Fruit fly (Drosophila melanogaster) whole organism, embryonic: ENCODE measurements around the gene CG15012.

ENCODE experiments used
- B-H1 ChIP-seq: fragments of 200-800 bp; sonication (Bioruptor generic); IDR thresholded peaks from 3 replicates; pipeline ENCODE4 v1.3.6; 2022; ENCODE audit warnings: missing biosample characterization, missing genetic modification characterization
- Bdp1 ChIP-seq: fragments of 200-800 bp; sonication (Bioruptor generic); optimal IDR thresholded peaks from 3 replicates; lab custom pipeline; 2016; ENCODE audit warnings: missing biosample characterization, missing genetic modification characterization
- C15 ChIP-seq: fragments of 200-800 bp; sonication (Bioruptor generic); IDR thresholded peaks from 3 replicates; pipeline ENCODE4 v1.3.6; 2022; ENCODE audit warnings: missing biosample characterization, missing genetic modification characterization
- CG10959 ChIP-seq: fragments of 200-800 bp; sonication (Bioruptor generic); IDR thresholded peaks from 2 replicates; pipeline ENCODE4 v1.3.6; 2022; ENCODE audit warnings: missing biosample characterization, missing genetic modification characterization
- CG12104 ChIP-seq: fragments of 200-800 bp; sonication (Bioruptor generic); optimal IDR thresholded peaks from 3 replicates; lab custom pipeline; 2016; ENCODE audit warnings: missing biosample characterization, missing genetic modification characterization
- CG14860 ChIP-seq: fragments of 200-800 bp; sonication (Bioruptor generic); IDR thresholded peaks from 3 replicates; pipeline ENCODE4 v1.3.6; 2022; ENCODE audit warnings: missing biosample characterization, missing genetic modification characterization; ENCODE audit not compliant: partially characterized antibody
- CG15514 ChIP-seq: fragments of 200-800 bp; sonication (Bioruptor generic); optimal IDR thresholded peaks from 3 replicates; lab custom pipeline; 2017; ENCODE audit warnings: missing biosample characterization, missing genetic modification characterization, mild to moderate bottlenecking, moderate library complexity, missing genetic modification reagents
- CG16779 ChIP-seq: fragments of 200-800 bp; sonication (Bioruptor generic); IDR thresholded peaks from 2 replicates; pipeline ENCODE4 v1.3.6; 2022; ENCODE audit warnings: missing biosample characterization, missing genetic modification characterization
- CG17328 ChIP-seq: fragments of 200-800 bp; sonication (Bioruptor generic); IDR thresholded peaks from 2 replicates; pipeline ENCODE4 v1.3.6; 2022; ENCODE audit warnings: missing biosample characterization, missing genetic modification characterization
- CG18764 ChIP-seq: fragments of 200-800 bp; sonication (Bioruptor generic); optimal IDR thresholded peaks from 3 replicates; lab custom pipeline; 2016; ENCODE audit warnings: missing biosample characterization, missing genetic modification characterization
- CG2116 ChIP-seq: fragments of 200-800 bp; sonication (Bioruptor generic); optimal IDR thresholded peaks from 3 replicates; lab custom pipeline; 2018; ENCODE audit warnings: missing biosample characterization, mild to moderate bottlenecking, missing genetic modification characterization
- CG2678 ChIP-seq: fragments of 200-800 bp; sonication (Bioruptor generic); optimal IDR thresholded peaks from 3 replicates; lab custom pipeline; 2019; ENCODE audit warnings: missing biosample characterization, mild to moderate bottlenecking, missing genetic modification characterization, moderate library complexity
- CG4707 ChIP-seq: fragments of 200-800 bp; sonication (Bioruptor generic); optimal IDR thresholded peaks from 2 replicates; lab custom pipeline; 2018; ENCODE audit warnings: missing biosample characterization, mild to moderate bottlenecking, missing genetic modification characterization, moderate library complexity
- CG6683 ChIP-seq: fragments of 200-800 bp; sonication (Bioruptor generic); optimal IDR thresholded peaks from 2 replicates; lab custom pipeline; 2017; ENCODE audit warnings: missing biosample characterization, mild to moderate bottlenecking, missing genetic modification characterization, missing genetic modification reagents
- CG6791 ChIP-seq: fragments of 200-800 bp; sonication (Bioruptor generic); IDR thresholded peaks from 3 replicates; pipeline ENCODE4 v1.3.6; 2022; ENCODE audit warnings: missing biosample characterization, missing genetic modification characterization; ENCODE audit not compliant: partially characterized antibody
- CG7839 ChIP-seq: fragments of 200-800 bp; sonication (Bioruptor generic); optimal IDR thresholded peaks from 3 replicates; lab custom pipeline; 2018; ENCODE audit warnings: missing biosample characterization, mild to moderate bottlenecking, missing genetic modification characterization, moderate library complexity
- CG8089 ChIP-seq: fragments of 200-800 bp; sonication (Bioruptor generic); optimal IDR thresholded peaks from 3 replicates; lab custom pipeline; 2016; ENCODE audit warnings: missing biosample characterization, missing genetic modification characterization
- CG8281 ChIP-seq: fragments of 200-800 bp; sonication (Bioruptor generic); optimal IDR thresholded peaks from 2 replicates; lab custom pipeline; 2018; ENCODE audit warnings: missing biosample characterization, mild to moderate bottlenecking, missing genetic modification characterization, moderate library complexity
- CG9797 ChIP-seq: fragments of 200-800 bp; sonication (Bioruptor generic); optimal IDR thresholded peaks from 3 replicates; lab custom pipeline; 2018; ENCODE audit warnings: missing biosample characterization, mild to moderate bottlenecking, missing genetic modification characterization
- CHES-1-like ChIP-seq: fragments of 200-800 bp; sonication (Bioruptor generic); optimal IDR thresholded peaks from 2 replicates; lab custom pipeline; 2016; ENCODE audit warnings: missing biosample characterization, missing genetic modification characterization
- CTCF ChIP-seq: fragments of 200-800 bp; sonication (Bioruptor generic); optimal IDR thresholded peaks from 2 replicates; lab custom pipeline; 2017; ENCODE audit warnings: missing biosample characterization, mild to moderate bottlenecking, missing genetic modification characterization, moderate library complexity
- CrebB ChIP-seq: fragments of 200-800 bp; sonication (Bioruptor generic); optimal IDR thresholded peaks from 3 replicates; lab custom pipeline; 2018; ENCODE audit warnings: missing biosample characterization, mild to moderate bottlenecking, missing genetic modification characterization
- D19A ChIP-seq: fragments of 200-800 bp; optimal IDR thresholded peaks from 3 replicates; lab custom pipeline; 2019; ENCODE audit warnings: missing biosample characterization, mild to moderate bottlenecking, missing genetic modification characterization, moderate library complexity
- Ets97D ChIP-seq: fragments of 200-800 bp; sonication (Bioruptor generic); optimal IDR thresholded peaks from 3 replicates; lab custom pipeline; 2016; ENCODE audit warnings: missing biosample characterization, missing genetic modification characterization
- GATAe ChIP-seq: fragments of 200-800 bp; sonication (Bioruptor generic); conservative IDR thresholded peaks from 2 replicates; pipeline ENCODE4 v1.3.6; 2022; ENCODE audit warnings: missing biosample characterization, missing genetic modification characterization
- HHEX ChIP-seq: fragments of 200-800 bp; sonication (Bioruptor generic); optimal IDR thresholded peaks from 3 replicates; lab custom pipeline; 2017; ENCODE audit warnings: missing biosample characterization, mild to moderate bottlenecking, missing genetic modification characterization, missing genetic modification reagents
- HLH3B ChIP-seq: fragments of 200-800 bp; sonication (Bioruptor generic); IDR thresholded peaks from 2 replicates; pipeline ENCODE4 v1.3.6; 2022; ENCODE audit warnings: missing biosample characterization, missing genetic modification characterization
- Hey ChIP-seq: fragments of 200-800 bp; sonication (Bioruptor generic); optimal IDR thresholded peaks from 3 replicates; lab custom pipeline; 2018; ENCODE audit warnings: missing biosample characterization, mild to moderate bottlenecking, missing genetic modification characterization
- Lim3 ChIP-seq: fragments of 200-800 bp; sonication (Bioruptor generic); IDR thresholded peaks from 2 replicates; pipeline ENCODE4 v1.3.6; 2022; ENCODE audit warnings: missing biosample characterization, missing genetic modification characterization
- Mrtf ChIP-seq: fragments of 200-800 bp; sonication (Bioruptor generic); IDR thresholded peaks from 3 replicates; pipeline ENCODE4 v1.3.6; 2022; ENCODE audit warnings: missing biosample characterization, missing genetic modification characterization
- NfI ChIP-seq: fragments of 200-800 bp; sonication (Bioruptor generic); optimal IDR thresholded peaks from 3 replicates; lab custom pipeline; 2018; ENCODE audit warnings: missing biosample characterization, mild to moderate bottlenecking, missing genetic modification characterization, moderate library complexity
- Opbp ChIP-seq: fragments of 200-800 bp; sonication (Bioruptor generic); IDR thresholded peaks from 3 replicates; pipeline ENCODE4 v1.3.6; 2022; ENCODE audit warnings: missing biosample characterization, missing genetic modification characterization; ENCODE audit not compliant: partially characterized antibody
- Sry-β ChIP-seq: fragments of 200-800 bp; sonication (Bioruptor generic); optimal IDR thresholded peaks from 2 replicates; lab custom pipeline; 2018; ENCODE audit warnings: missing biosample characterization, mild to moderate bottlenecking, missing genetic modification characterization, moderate library complexity
- Tbp ChIP-seq: fragments of >200 bp; optimal IDR thresholded peaks from 2 replicates; lab custom pipeline; 2018; ENCODE audit warnings: missing biosample characterization, missing genetic modification characterization
- emc ChIP-seq: fragments of 200-800 bp; sonication (Bioruptor generic); optimal IDR thresholded peaks from 2 replicates; lab custom pipeline; 2016; ENCODE audit warnings: missing biosample characterization, missing genetic modification characterization
- fd3F ChIP-seq: fragments of 200-800 bp; sonication (Bioruptor generic); optimal IDR thresholded peaks from 2 replicates; lab custom pipeline; 2018; ENCODE audit warnings: missing biosample characterization, mild to moderate bottlenecking, missing genetic modification characterization, moderate library complexity
- gcm2 ChIP-seq: fragments of 200-800 bp; sonication (Bioruptor generic); optimal IDR thresholded peaks from 2 replicates; lab custom pipeline; 2016; ENCODE audit warnings: missing biosample characterization, missing genetic modification characterization
- grn ChIP-seq: fragments of 200-800 bp; sonication (Bioruptor generic); optimal IDR thresholded peaks from 3 replicates; lab custom pipeline; 2017; ENCODE audit warnings: missing biosample characterization, missing genetic modification characterization
- kni ChIP-seq: fragments of 200-800 bp; sonication (Bioruptor generic); optimal IDR thresholded peaks from 3 replicates; lab custom pipeline; 2017; ENCODE audit warnings: mild to moderate bottlenecking, missing biosample characterization, missing genetic modification reagents, missing genetic modification characterization
- lab ChIP-seq: fragments of 200-800 bp; sonication (Bioruptor generic); optimal IDR thresholded peaks from 3 replicates; lab custom pipeline; 2017; ENCODE audit warnings: missing biosample characterization, missing genetic modification characterization, mild to moderate bottlenecking, moderate library complexity, missing genetic modification reagents
- nerfin-1 ChIP-seq: fragments of 200-800 bp; sonication (Bioruptor generic); optimal IDR thresholded peaks from 3 replicates; lab custom pipeline; 2019; ENCODE audit warnings: missing biosample characterization, mild to moderate bottlenecking, missing genetic modification characterization, moderate library complexity
- p53 ChIP-seq: fragments of 200-800 bp; sonication (Bioruptor generic); optimal IDR thresholded peaks from 2 replicates; lab custom pipeline; 2016; ENCODE audit warnings: missing biosample characterization, missing genetic modification characterization
- pan ChIP-seq, 4 experiments: fragments of >200 bp in 3 of 4; fragments of 200-800 bp in 1 of 4; sonication (Bioruptor generic) in 1 of 4; optimal IDR thresholded peaks in 3 of 4; IDR thresholded peaks in 1 of 4; 2 replicates each; pipeline versions ENCODE4 v1.3.6 to Lab custom; 2017 to 2022; ENCODE audit warnings: missing biosample characterization in 2 of 4, missing genetic modification characterization in 2 of 4, mixed read lengths in 1 of 4
- pum ChIP-seq: fragments of 200-800 bp; sonication (Bioruptor generic); optimal IDR thresholded peaks from 2 replicates; lab custom pipeline; 2016; ENCODE audit warnings: missing biosample characterization, missing genetic modification characterization
- pzg ChIP-seq: fragments of 200-800 bp; sonication (Bioruptor generic); optimal IDR thresholded peaks from 3 replicates; lab custom pipeline; 2018; ENCODE audit warnings: missing biosample characterization, mild to moderate bottlenecking, missing genetic modification characterization, moderate library complexity
- row ChIP-seq: fragments of 200-800 bp; sonication (Bioruptor generic); IDR thresholded peaks from 3 replicates; pipeline ENCODE4 v1.3.6; 2022; ENCODE audit warnings: missing biosample characterization, missing genetic modification characterization
- sc ChIP-seq, 3 experiments: fragments of >200 bp in 2 of 3; fragments of 200-800 bp in 1 of 3; sonication (Bioruptor generic) in 1 of 3; optimal IDR thresholded peaks; 2 replicates in 2 of 3; 3 replicates in 1 of 3; lab custom pipeline; 2017; ENCODE audit warnings: mild to moderate bottlenecking in 1 of 3, missing biosample characterization in 1 of 3, missing genetic modification characterization in 1 of 3, missing genetic modification reagents in 1 of 3
- tx ChIP-seq: fragments of 200-800 bp; sonication (Bioruptor generic); optimal IDR thresholded peaks from 2 replicates; lab custom pipeline; 2016; ENCODE audit warnings: missing biosample characterization, missing genetic modification characterization
- zen ChIP-seq: fragments of 200-800 bp; sonication (Bioruptor generic); optimal IDR thresholded peaks from 3 replicates; lab custom pipeline; 2018; ENCODE audit warnings: missing biosample characterization, mild to moderate bottlenecking, missing genetic modification characterization, moderate library complexity
- zf30C ChIP-seq: fragments of 200-800 bp; sonication (Bioruptor generic); optimal IDR thresholded peaks from 3 replicates; lab custom pipeline; 2018; ENCODE audit warnings: missing biosample characterization, mild to moderate bottlenecking, missing genetic modification characterization

The CG15012 gene

DNA sequence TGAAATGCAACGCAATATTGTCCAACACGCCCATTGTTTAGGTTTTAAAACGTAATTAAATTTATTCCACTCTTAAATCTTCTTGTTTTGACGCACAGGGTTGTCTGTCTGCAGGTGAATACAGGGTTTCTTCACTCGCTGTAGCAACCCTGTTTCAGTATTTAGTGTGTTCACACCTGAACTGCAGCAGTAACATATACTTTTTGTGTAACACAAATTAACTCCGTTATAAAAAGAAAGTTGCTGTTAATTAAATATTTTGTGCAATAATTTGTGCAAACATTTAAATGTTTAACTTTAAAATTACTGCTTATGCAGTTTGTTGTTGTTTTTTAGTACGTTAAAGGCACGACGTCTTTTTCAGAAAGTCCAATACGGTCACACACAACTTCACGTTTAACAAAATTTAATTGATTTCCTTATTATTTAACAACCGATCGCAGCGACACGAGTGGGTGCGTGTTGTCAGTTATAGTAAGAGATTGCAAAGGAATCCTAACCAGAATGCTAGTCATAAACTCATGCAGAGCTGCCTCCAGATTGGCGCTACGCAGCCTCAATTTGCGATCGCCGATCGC lies at the start of gene CG15012, which contains the start of gene Fdx2 (continued):
- TF ChIP-seq CG15514 (GFP tag; lab: Kevin White, UChicago): peak; percentile 86
- no peak for TF ChIP-seq CG17328 (GFP tag; lab: Robert Waterston, UW)
- TF ChIP-seq CHES-1-like (GFP tag; lab: Kevin White, UChicago): peak; percentile 28
- no peak for TF ChIP-seq Tbp
- peak; percentile 12 for TF ChIP-seq nerfin-1 (tag; lab: Kevin White, UChicago)
- TF ChIP-seq CG18764: no peak
- no peak for TF ChIP-seq Bdp1 (GFP tag; lab: Kevin White, UChicago)
- TF ChIP-seq fd3F (GFP tag; lab: Kevin White, UChicago): no peak
- no peak for TF ChIP-seq pan (optimal IDR thresholded peaks at IDR 0.05; lab: Kevin White, UChicago)
- no peak for TF ChIP-seq pan (GFP tag; optimal IDR thresholded peaks at IDR 0.05 in 1 of 2, IDR thresholded peaks at IDR 0.05 in 1 of 2)
- peak; percentile 10 for TF ChIP-seq CG12104 (GFP tag; lab: Kevin White, UChicago)
- TF ChIP-seq sc (optimal IDR thresholded peaks at IDR 0.05; lab: Kevin White, UChicago): no peak
- no peak for TF ChIP-seq sc (GFP tag; optimal IDR thresholded peaks at IDR 0.05; lab: Kevin White, UChicago)
- TF ChIP-seq Ets97D (GFP tag; lab: Kevin White, UChicago): peak; percentile 71
- peak; percentile 36; the same call in 1 of the 3 replicates for TF ChIP-seq Opbp (GFP tag; lab: Robert Waterston, UW)
- TF ChIP-seq gcm2 (GFP tag; lab: Kevin White, UChicago): no peak
- no peak for TF ChIP-seq Lim3 (GFP tag; lab: Robert Waterston, UW)
- TF ChIP-seq CG4707 (GFP tag; lab: Kevin White, UChicago): no peak
- TF ChIP-seq Mrtf (GFP tag; lab: Robert Waterston, UW): no peak
- no peak for TF ChIP-seq kni (GFP tag; lab: Kevin White, UChicago)
- peak; percentile 19 for TF ChIP-seq CTCF
- peak; percentile 7 for TF ChIP-seq CG7839
- TF ChIP-seq CG14860 (GFP tag; lab: Robert Waterston, UW): no peak
- TF ChIP-seq p53 (GFP tag; lab: Kevin White, UChicago): peak; percentile 7
- TF ChIP-seq CG16779 (GFP tag; lab: Robert Waterston, UW): no peak
- peak; percentile 87 for TF ChIP-seq CG9797
- no peak for TF ChIP-seq CrebB (tag; lab: Kevin White, UChicago)
- TF ChIP-seq Sry-β: no peak
- TF ChIP-seq NfI (GFP tag; lab: Kevin White, UChicago): no peak
- no peak for TF ChIP-seq CG8089 (GFP tag; lab: Kevin White, UChicago)
- peak; percentile 21 for TF ChIP-seq CG2678
- no peak for TF ChIP-seq emc (GFP tag; lab: Kevin White, UChicago)
- TF ChIP-seq D19A: no peak
- no peak for TF ChIP-seq HLH3B (GFP tag; lab: Robert Waterston, UW)
- TF ChIP-seq CG10959: no peak
- TF ChIP-seq pum (GFP tag; lab: Kevin White, UChicago): peak; percentile 11
- TF ChIP-seq row (GFP tag; lab: Robert Waterston, UW): peak; percentile 84
- TF ChIP-seq CG8281 (tag; lab: Kevin White, UChicago): no peak
- peak; percentile 26 for TF ChIP-seq tx (GFP tag; lab: Kevin White, UChicago)
- no peak for TF ChIP-seq C15
- no peak for TF ChIP-seq Hey (tag; lab: Kevin White, UChicago)
- no peak for TF ChIP-seq zf30C (GFP tag; lab: Kevin White, UChicago)
- no peak for TF ChIP-seq HHEX
- peak; percentile 91 for TF ChIP-seq pzg
- TF ChIP-seq grn (GFP tag; lab: Kevin White, UChicago): no peak
- TF ChIP-seq CG6683 (GFP tag; lab: Kevin White, UChicago): no peak
- no peak for TF ChIP-seq GATAe (GFP tag; lab: Robert Waterston, UW)
- no peak for TF ChIP-seq lab (GFP tag; lab: Kevin White, UChicago)
- peak; percentile 97 for TF ChIP-seq CG2116
- no peak for TF ChIP-seq CG6791 (GFP tag; lab: Robert Waterston, UW)
- peak; percentile 61 for TF ChIP-seq zen (tag; lab: Kevin White, UChicago)
- TF ChIP-seq B-H1 (GFP tag; lab: Robert Waterston, UW): no peak
